Worm (Caenorhabditis elegans): ENCODE data around the gene trr-1.

Gene trr-1

DNA sequence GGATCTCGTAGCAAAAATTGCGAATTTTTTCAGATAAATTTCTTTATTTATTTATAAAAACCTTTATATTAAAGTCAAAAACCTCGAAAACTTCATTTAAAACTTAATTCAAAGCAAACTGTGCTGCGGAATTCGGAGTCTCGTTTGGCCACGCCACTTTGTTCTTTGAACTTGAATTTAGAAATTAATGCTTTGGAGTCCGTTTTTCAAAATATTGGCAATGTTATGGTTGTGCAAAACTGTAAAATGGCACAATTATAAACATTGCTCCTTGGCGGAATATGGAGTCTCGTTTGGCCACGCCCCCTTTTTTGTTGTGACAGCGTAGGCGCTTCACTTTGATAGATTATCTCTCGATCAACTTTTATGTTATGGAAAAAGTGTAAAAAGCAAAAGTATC is 43.8 kb upstream of the trr-1 start:
- TF ChIP-seq sea-1 (GFP tag; conservative IDR thresholded peaks at IDR 0.05) (no peak), hnd-1 (tag; optimal IDR thresholded peaks at IDR 0.05) (no peak), B0310.2 (tag; optimal IDR thresholded peaks at IDR 0.05) (no peak), hmg-4 (GFP tag; optimal IDR thresholded peaks at IDR 0.05) (no peak), aly-1 (tag; optimal IDR thresholded peaks at IDR 0.05) (no peak), scrt-1 (GFP tag; IDR thresholded peaks at IDR 0.05) (no peak), ceh-13 (GFP tag; optimal IDR thresholded peaks at IDR 0.05) (no peak), tbx-37 (GFP tag; conservative IDR thresholded peaks at IDR 0.05) (no peak)

DNA sequence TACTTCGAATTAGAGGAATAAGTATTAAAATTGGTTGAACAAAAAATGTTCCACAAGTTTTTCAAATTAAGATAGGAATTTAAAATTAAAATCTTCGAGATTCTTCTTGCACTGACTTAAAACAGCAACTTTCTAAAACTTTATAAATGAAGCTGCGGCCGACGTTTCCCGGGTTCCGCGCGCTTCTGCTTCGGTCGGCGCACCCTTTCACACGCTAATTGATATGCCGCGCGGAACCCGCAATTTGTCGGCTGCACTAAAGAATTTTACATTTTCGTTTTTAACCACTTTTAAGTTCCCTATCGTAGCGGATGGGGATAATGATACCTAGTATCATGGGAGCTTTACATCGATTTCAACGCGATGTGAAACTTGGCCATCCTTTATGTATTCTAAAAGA is 39.0 kb upstream of the trr-1 start:
- no peak for TF ChIP-seq hmbx-1 (tag; optimal IDR thresholded peaks at IDR 0.05)
- TF ChIP-seq sea-1 (GFP tag; conservative IDR thresholded peaks at IDR 0.05), result no peak

DNA sequence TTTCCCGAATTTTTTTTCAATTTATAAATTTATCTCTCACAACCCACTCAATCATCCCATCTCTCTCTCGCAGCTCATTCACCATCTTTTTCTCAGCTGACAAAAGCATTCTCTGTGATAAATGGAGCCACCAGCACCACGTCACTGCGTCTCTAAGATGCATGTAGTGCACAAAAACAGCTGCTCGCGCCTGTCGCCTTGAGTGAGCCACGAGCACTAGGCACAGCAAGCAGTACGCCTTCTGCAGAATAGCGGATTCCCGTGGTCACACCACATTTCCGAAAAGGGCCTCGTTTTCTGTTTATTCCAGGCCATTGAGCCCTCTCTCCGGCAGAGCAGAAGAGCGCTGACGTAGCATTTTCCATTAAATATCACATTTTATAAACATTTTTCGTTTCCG is 37.8 kb upstream of the trr-1 start, which contains the start of gene F13D12.10:
F13D12.10 (plus strand) TSS at position 231 of the 400 bp plus-strand sequence.
- TF ChIP-seq hmbx-1 (tag; optimal IDR thresholded peaks at IDR 0.05), result no peak
- TF ChIP-seq tbx-37 (GFP tag; conservative IDR thresholded peaks at IDR 0.05), result no peak
- no peak for TF ChIP-seq F13C5.2 (tag; optimal IDR thresholded peaks at IDR 0.05)
- no peak for TF ChIP-seq B0310.2 (tag; optimal IDR thresholded peaks at IDR 0.05)
- TF ChIP-seq sea-1 (GFP tag; conservative IDR thresholded peaks at IDR 0.05), result no peak
- TF ChIP-seq aly-1 (tag; optimal IDR thresholded peaks at IDR 0.05), result no peak
- no peak for TF ChIP-seq ceh-13 (GFP tag; optimal IDR thresholded peaks at IDR 0.05)
- TF ChIP-seq ets-7 (tag; optimal IDR thresholded peaks at IDR 0.05), result no peak
- no peak for TF ChIP-seq ceh-36 (tag; optimal IDR thresholded peaks at IDR 0.05)
- no peak for TF ChIP-seq tra-4 (tag; optimal IDR thresholded peaks at IDR 0.05)
- no peak for TF ChIP-seq pes-1 (GFP tag; IDR thresholded peaks at IDR 0.05)
- no peak for TF ChIP-seq flt-1 (GFP tag; IDR thresholded peaks at IDR 0.05)
- TF ChIP-seq ama-1 (optimal IDR thresholded peaks at IDR 0.05), result no peak
- no peak for TF ChIP-seq tbx-11 (GFP tag; IDR thresholded peaks at IDR 0.05)
- no peak for TF ChIP-seq hmg-4 (GFP tag; optimal IDR thresholded peaks at IDR 0.05)
- TF ChIP-seq hnd-1 (tag; optimal IDR thresholded peaks at IDR 0.05), result no peak
- TF ChIP-seq scrt-1 (GFP tag; IDR thresholded peaks at IDR 0.05), result no peak

DNA sequence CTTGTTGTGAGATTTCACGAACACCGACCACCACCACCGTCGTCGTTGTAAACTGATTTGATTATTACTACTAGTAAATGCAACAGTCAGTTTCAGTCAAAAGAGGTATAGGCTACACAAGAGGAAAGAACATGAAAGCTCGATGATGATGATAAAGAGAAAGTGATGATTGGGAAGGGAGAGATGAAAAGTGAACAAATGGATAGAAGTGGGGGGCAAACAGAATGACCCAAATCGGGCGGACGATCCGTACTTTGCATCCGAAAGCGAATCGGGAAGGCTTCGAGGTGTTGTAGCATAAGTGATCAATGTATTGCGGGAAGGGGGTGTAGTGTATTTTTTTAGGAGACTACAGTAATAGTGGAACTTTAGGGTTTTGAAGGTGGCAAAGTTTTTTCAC is 35.0 kb upstream of the trr-1 start:
- TF ChIP-seq ama-1 (optimal IDR thresholded peaks at IDR 0.05) (no peak), hmg-4 (GFP tag; optimal IDR thresholded peaks at IDR 0.05) (no peak), ets-7 (tag; optimal IDR thresholded peaks at IDR 0.05) (no peak), tra-4 (tag; optimal IDR thresholded peaks at IDR 0.05) (no peak), scrt-1 (GFP tag; IDR thresholded peaks at IDR 0.05) (no peak), aly-1 (tag; optimal IDR thresholded peaks at IDR 0.05) (no peak), tbx-37 (GFP tag; conservative IDR thresholded peaks at IDR 0.05) (no peak), flt-1 (GFP tag; IDR thresholded peaks at IDR 0.05) (no peak), B0310.2 (tag; optimal IDR thresholded peaks at IDR 0.05) (no peak), ceh-36 (tag; optimal IDR thresholded peaks at IDR 0.05) (no peak), sea-1 (GFP tag; conservative IDR thresholded peaks at IDR 0.05) (no peak), pes-1 (GFP tag; IDR thresholded peaks at IDR 0.05) (no peak), hnd-1 (tag; optimal IDR thresholded peaks at IDR 0.05) (no peak), tbx-11 (GFP tag; IDR thresholded peaks at IDR 0.05) (no peak), hmbx-1 (tag; optimal IDR thresholded peaks at IDR 0.05) (no peak), ceh-13 (GFP tag; optimal IDR thresholded peaks at IDR 0.05) (no peak), F13C5.2 (tag; optimal IDR thresholded peaks at IDR 0.05) (no peak)

DNA sequence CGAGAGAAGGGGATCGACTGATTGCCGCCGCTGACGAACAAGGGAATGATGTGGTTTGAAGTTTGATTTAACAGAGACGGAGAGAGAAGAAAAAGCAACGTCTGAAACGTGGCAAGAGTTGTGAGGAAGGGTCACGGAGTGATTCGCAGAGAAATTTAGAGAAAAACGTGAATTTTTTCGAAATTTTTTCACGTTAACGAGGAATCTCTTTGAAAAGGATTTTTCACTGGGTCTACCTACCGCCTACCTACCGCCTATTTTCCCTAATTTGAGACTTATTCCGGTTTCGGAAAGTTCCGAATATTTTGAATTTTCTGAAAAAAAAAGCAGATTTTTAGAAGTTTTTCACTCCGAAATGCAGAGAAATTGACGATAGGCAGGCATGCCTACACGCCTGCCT is 33.7 kb upstream of the trr-1 start, which contains the start of gene fcmt-1:
fcmt-1 (minus strand) TSS at position 101 of the 400 bp plus-strand sequence.
- TF ChIP-seq ceh-36 (tag; optimal IDR thresholded peaks at IDR 0.05) (no peak), hmbx-1 (tag; optimal IDR thresholded peaks at IDR 0.05) (no peak), tra-4 (tag; optimal IDR thresholded peaks at IDR 0.05) (no peak), pes-1 (GFP tag; IDR thresholded peaks at IDR 0.05) (no peak), tbx-11 (GFP tag; IDR thresholded peaks at IDR 0.05) (no peak), aly-1 (tag; optimal IDR thresholded peaks at IDR 0.05) (no peak)

DNA sequence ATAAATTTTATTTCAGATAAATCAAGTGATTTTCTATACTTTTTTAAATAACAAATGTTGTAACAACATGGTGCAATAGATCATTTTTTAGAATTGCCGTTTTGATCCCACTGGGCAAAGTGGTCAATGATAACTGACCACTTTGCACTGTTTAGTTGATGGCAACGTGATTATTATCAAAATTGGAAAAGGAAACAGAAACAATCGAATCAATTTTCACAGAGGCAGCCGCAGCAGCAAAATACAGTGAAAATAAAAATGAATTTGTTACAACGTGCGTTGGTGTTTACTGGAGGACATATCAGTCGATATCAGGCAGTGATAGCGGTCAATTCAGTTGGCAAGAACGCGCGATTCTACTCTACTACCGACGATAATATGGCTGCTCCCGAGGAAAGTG is 30.1 kb upstream of the trr-1 start, which contains the start of gene VF13D12L.3:
VF13D12L.3 (plus strand) TSS at position 223 of the 400 bp plus-strand sequence.
- no peak for TF ChIP-seq pes-1 (GFP tag; IDR thresholded peaks at IDR 0.05)
- TF ChIP-seq tbx-11 (GFP tag; IDR thresholded peaks at IDR 0.05), result no peak
- TF ChIP-seq F13C5.2 (tag; optimal IDR thresholded peaks at IDR 0.05), result no peak

DNA sequence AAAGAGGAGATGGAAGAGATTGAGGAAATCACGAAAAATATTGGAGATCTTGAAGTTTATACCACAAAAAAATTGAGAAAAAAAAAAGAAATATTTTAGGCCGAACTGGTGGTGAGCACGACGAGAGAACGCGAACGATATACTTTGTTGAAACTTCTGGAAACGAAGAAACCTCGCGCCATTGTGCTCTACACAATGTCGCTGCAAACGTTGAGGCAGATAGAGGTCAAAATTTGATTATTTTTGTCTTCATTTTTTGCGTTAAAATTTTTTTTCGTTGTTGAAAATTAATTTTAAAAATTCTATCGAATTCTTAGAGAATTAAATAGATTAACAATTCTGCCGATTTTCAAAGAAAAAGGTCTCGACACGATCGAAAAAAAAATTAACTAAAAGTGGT is 24.9 kb upstream of the trr-1 start:
- no peak for TF ChIP-seq pes-1 (GFP tag; IDR thresholded peaks at IDR 0.05)
- TF ChIP-seq ets-7 (tag; optimal IDR thresholded peaks at IDR 0.05), result no peak
- no peak for TF ChIP-seq tra-4 (tag; optimal IDR thresholded peaks at IDR 0.05)
- no peak for TF ChIP-seq aly-1 (tag; optimal IDR thresholded peaks at IDR 0.05)
- TF ChIP-seq sea-1 (GFP tag; conservative IDR thresholded peaks at IDR 0.05), result no peak
- TF ChIP-seq F13C5.2 (tag; optimal IDR thresholded peaks at IDR 0.05), result no peak
- no peak for TF ChIP-seq tbx-37 (GFP tag; conservative IDR thresholded peaks at IDR 0.05)

DNA sequence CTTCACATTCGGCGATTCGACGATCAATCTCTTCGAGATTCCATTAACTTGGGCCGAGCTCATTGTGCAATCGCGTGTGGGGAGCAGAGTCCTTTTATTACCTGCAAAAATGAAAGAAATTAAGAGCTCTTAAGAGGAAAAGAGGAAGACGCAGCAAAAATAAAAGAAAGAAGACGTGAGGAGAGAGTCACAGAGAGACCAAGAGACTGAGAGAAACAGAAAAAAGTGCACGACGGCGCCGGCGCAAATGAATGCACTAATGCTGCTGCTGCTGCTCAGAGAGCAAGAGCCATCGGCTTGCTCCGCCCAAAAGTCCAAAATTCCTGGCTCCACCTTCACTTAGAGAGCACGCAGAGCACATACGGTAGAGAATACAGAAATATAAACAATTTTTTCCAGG is 24.5 kb upstream of the trr-1 start, which contains the start of gene inos-1:
inos-1 (minus strand) TSS at position 101 of the 400 bp plus-strand sequence.
- TF ChIP-seq tbx-11 (GFP tag; IDR thresholded peaks at IDR 0.05) (no peak), ceh-36 (tag; optimal IDR thresholded peaks at IDR 0.05) (no peak), scrt-1 (GFP tag; IDR thresholded peaks at IDR 0.05) (no peak)

DNA sequence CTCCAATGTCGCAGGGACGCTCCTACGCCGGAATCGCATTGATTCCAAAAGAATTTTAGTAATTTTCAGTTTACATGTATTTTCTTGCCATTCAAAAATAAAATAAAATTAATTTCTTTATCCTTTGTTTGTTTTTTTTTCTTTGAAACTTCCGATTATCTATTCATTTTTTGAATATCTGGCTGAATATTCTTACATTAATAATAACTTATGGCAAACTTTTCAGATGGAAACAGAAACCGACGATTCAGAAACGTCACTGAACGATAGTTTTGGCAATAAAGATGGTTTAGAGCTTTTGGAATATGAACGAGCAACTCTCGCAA is 20.2 kb upstream of the trr-1 start, which contains the start of gene xpf-1:
xpf-1 (plus strand) TSS at position 227 of the 326 bp plus-strand sequence.
- no peak for TF ChIP-seq pes-1 (GFP tag; IDR thresholded peaks at IDR 0.05)
- no peak for TF ChIP-seq ama-1 (optimal IDR thresholded peaks at IDR 0.05)
- no peak for TF ChIP-seq hmbx-1 (tag; optimal IDR thresholded peaks at IDR 0.05)
- no peak for TF ChIP-seq tra-4 (tag; optimal IDR thresholded peaks at IDR 0.05)
- no peak for TF ChIP-seq tbx-11 (GFP tag; IDR thresholded peaks at IDR 0.05)
- TF ChIP-seq ceh-36 (tag; optimal IDR thresholded peaks at IDR 0.05), result no peak
- TF ChIP-seq flt-1 (GFP tag; IDR thresholded peaks at IDR 0.05), result no peak
- TF ChIP-seq hmg-4 (GFP tag; optimal IDR thresholded peaks at IDR 0.05), result no peak
- no peak for TF ChIP-seq tbx-37 (GFP tag; conservative IDR thresholded peaks at IDR 0.05)
- no peak for TF ChIP-seq F13C5.2 (tag; optimal IDR thresholded peaks at IDR 0.05)
- no peak for TF ChIP-seq sea-1 (GFP tag; conservative IDR thresholded peaks at IDR 0.05)

All from whole organism, early embryonic.